Fruit fly (Drosophila melanogaster) whole organism, embryonic: Measurements from ENCODE around the gene CG8097.

Experiments used
- Abd-B ChIP-seq: fragments of 200-800 bp; sonication (Bioruptor generic); optimal IDR thresholded peaks from 2 replicates; lab custom pipeline; 2018; ENCODE audit warnings: missing biosample characterization, mild to moderate bottlenecking, missing genetic modification characterization, moderate library complexity
- Adf1 ChIP-seq: fragments of 200-800 bp; sonication (Bioruptor generic); IDR thresholded peaks from 2 replicates; pipeline ENCODE4 v1.3.6; 2022; ENCODE audit warnings: missing biosample characterization, missing genetic modification characterization
- Atf-2 ChIP-seq: fragments of 200-800 bp; sonication (Bioruptor generic); optimal IDR thresholded peaks from 2 replicates; lab custom pipeline; 2016; ENCODE audit warnings: missing biosample characterization, missing genetic modification characterization
- Atf6 ChIP-seq: fragments of 200-800 bp; sonication (Bioruptor generic); IDR thresholded peaks from 2 replicates; pipeline ENCODE4 v1.3.6; 2022; ENCODE audit warnings: missing biosample characterization, missing genetic modification characterization
- B-H1 ChIP-seq: fragments of 200-800 bp; sonication (Bioruptor generic); IDR thresholded peaks from 3 replicates; pipeline ENCODE4 v1.3.6; 2022; ENCODE audit warnings: missing biosample characterization, missing genetic modification characterization
- CG11560 ChIP-seq: fragments of 200-800 bp; sonication (Bioruptor generic); IDR thresholded peaks from 3 replicates; pipeline ENCODE4 v1.3.6; 2022; ENCODE audit warnings: missing biosample characterization, missing genetic modification characterization
- CG12155 ChIP-seq: fragments of 200-800 bp; sonication (Bioruptor generic); optimal IDR thresholded peaks from 3 replicates; lab custom pipeline; 2016; ENCODE audit warnings: missing biosample characterization, missing genetic modification characterization
- CG12236 ChIP-seq: fragments of 200-800 bp; sonication (Bioruptor generic); optimal IDR thresholded peaks from 2 replicates; lab custom pipeline; 2016; ENCODE audit warnings: missing biosample characterization, missing genetic modification characterization
- CG12942 ChIP-seq: fragments of 200-800 bp; sonication (Bioruptor generic); optimal IDR thresholded peaks from 3 replicates; lab custom pipeline; 2016; ENCODE audit warnings: missing biosample characterization, missing genetic modification characterization
- CG14965 ChIP-seq: fragments of 200-800 bp; sonication (Bioruptor generic); optimal IDR thresholded peaks from 2 replicates; lab custom pipeline; 2016; ENCODE audit warnings: missing biosample characterization, missing genetic modification characterization, borderline replicate concordance
- CG3838 ChIP-seq: fragments of 200-800 bp; sonication (Bioruptor generic); optimal IDR thresholded peaks from 3 replicates; lab custom pipeline; 2016; ENCODE audit warnings: missing biosample characterization, missing genetic modification characterization
- CG4404 ChIP-seq: fragments of 200-800 bp; sonication (Bioruptor generic); IDR thresholded peaks from 2 replicates; pipeline ENCODE4 v1.3.6; 2022; ENCODE audit warnings: missing biosample characterization, missing genetic modification characterization
- CG6175 ChIP-seq: fragments of 200-800 bp; sonication (Bioruptor generic); IDR thresholded peaks from 3 replicates; pipeline ENCODE4 v1.3.6; 2022; ENCODE audit warnings: missing biosample characterization, missing genetic modification characterization
- CG6683 ChIP-seq: fragments of 200-800 bp; sonication (Bioruptor generic); optimal IDR thresholded peaks from 2 replicates; lab custom pipeline; 2017; ENCODE audit warnings: missing biosample characterization, mild to moderate bottlenecking, missing genetic modification characterization, missing genetic modification reagents
- CG8924 ChIP-seq: fragments of 200-800 bp; optimal IDR thresholded peaks from 3 replicates; lab custom pipeline; 2019; ENCODE audit warnings: missing biosample characterization, mild to moderate bottlenecking, missing genetic modification characterization, moderate library complexity
- CTCF ChIP-seq: fragments of 200-800 bp; sonication (Bioruptor generic); optimal IDR thresholded peaks from 2 replicates; lab custom pipeline; 2017; ENCODE audit warnings: missing biosample characterization, mild to moderate bottlenecking, missing genetic modification characterization, moderate library complexity
- D19A ChIP-seq: fragments of 200-800 bp; optimal IDR thresholded peaks from 3 replicates; lab custom pipeline; 2019; ENCODE audit warnings: missing biosample characterization, mild to moderate bottlenecking, missing genetic modification characterization, moderate library complexity
- Deaf1 ChIP-seq: fragments of 200-800 bp; optimal IDR thresholded peaks from 3 replicates; lab custom pipeline; 2019; ENCODE audit warnings: missing biosample characterization, mild to moderate bottlenecking, missing genetic modification characterization, moderate library complexity
- Dip3 ChIP-seq: fragments of 200-800 bp; sonication (Bioruptor generic); optimal IDR thresholded peaks from 3 replicates; lab custom pipeline; 2016; ENCODE audit warnings: missing biosample characterization, missing genetic modification characterization
- Eip74EF ChIP-seq, 2 experiments: fragments of 200-800 bp in 1 of 2; fragments of >200 bp in 1 of 2; sonication (Bioruptor generic) in 1 of 2; optimal IDR thresholded peaks; 2 replicates each; lab custom pipeline; 2017 to 2019; ENCODE audit warnings: missing biosample characterization in 2 of 2, missing genetic modification characterization in 2 of 2, mild to moderate bottlenecking in 1 of 2, moderate library complexity in 1 of 2
- HLH4C ChIP-seq: fragments of 200-800 bp; sonication (Bioruptor generic); IDR thresholded peaks from 3 replicates; pipeline ENCODE4 v1.3.6; 2022; ENCODE audit warnings: missing biosample characterization, missing genetic modification characterization; ENCODE audit not compliant: partially characterized antibody
- HmgZ ChIP-seq: fragments of 200-800 bp; sonication (Bioruptor generic); optimal IDR thresholded peaks from 2 replicates; lab custom pipeline; 2018; ENCODE audit warnings: missing biosample characterization, mild to moderate bottlenecking, missing genetic modification characterization
- MBD-R2 ChIP-seq: fragments of 200-800 bp; sonication (Bioruptor generic); IDR thresholded peaks from 2 replicates; pipeline ENCODE4 v1.3.6; 2022; ENCODE audit warnings: missing biosample characterization, missing genetic modification characterization
- Nf-YA ChIP-seq: fragments of 200-800 bp; sonication (Bioruptor generic); IDR thresholded peaks from 2 replicates; pipeline ENCODE4 v1.3.6; 2022; ENCODE audit warnings: missing biosample characterization, missing genetic modification characterization
- Opbp ChIP-seq: fragments of 200-800 bp; sonication (Bioruptor generic); IDR thresholded peaks from 3 replicates; pipeline ENCODE4 v1.3.6; 2022; ENCODE audit warnings: missing biosample characterization, missing genetic modification characterization; ENCODE audit not compliant: partially characterized antibody
- Rx ChIP-seq: fragments of 200-800 bp; sonication (Bioruptor generic); IDR thresholded peaks from 2 replicates; pipeline ENCODE4 v1.3.6; 2022; ENCODE audit warnings: missing biosample characterization, missing genetic modification characterization
- Sin3A ChIP-seq: fragments of >200 bp; optimal IDR thresholded peaks from 2 replicates; lab custom pipeline; 2018
- Sox100B ChIP-seq: fragments of 200-800 bp; sonication (Bioruptor generic); optimal IDR thresholded peaks from 3 replicates; lab custom pipeline; 2018; ENCODE audit warnings: missing biosample characterization, mild to moderate bottlenecking, missing genetic modification characterization
- Ssrp ChIP-seq: fragments of 200-800 bp; sonication (Bioruptor generic); optimal IDR thresholded peaks from 2 replicates; lab custom pipeline; 2018; ENCODE audit warnings: missing biosample characterization, mild to moderate bottlenecking, missing genetic modification characterization, moderate library complexity
- Trl ChIP-seq, 3 experiments: fragments of >200 bp in 2 of 3; fragments of 200-800 bp in 1 of 3; sonication (Bioruptor generic) in 1 of 3; optimal IDR thresholded peaks; 2 replicates in 1 of 3; 3 replicates in 2 of 3; lab custom pipeline; 2016 to 2017; ENCODE audit warnings: missing biosample characterization in 1 of 3, missing genetic modification characterization in 1 of 3
- Xbp1 ChIP-seq: fragments of 200-800 bp; sonication (Bioruptor generic); optimal IDR thresholded peaks from 3 replicates; lab custom pipeline; 2016; ENCODE audit warnings: missing biosample characterization, mild to moderate bottlenecking, missing genetic modification characterization
- Xrp1 ChIP-seq: fragments of 200-800 bp; sonication (Bioruptor generic); IDR thresholded peaks from 2 replicates; pipeline ENCODE4 v1.3.6; 2022; ENCODE audit warnings: missing biosample characterization, missing genetic modification characterization
- amos ChIP-seq: fragments of 200-800 bp; sonication (Bioruptor generic); IDR thresholded peaks from 2 replicates; pipeline ENCODE4 v1.3.6; 2022; ENCODE audit warnings: missing biosample characterization, missing genetic modification characterization; ENCODE audit not compliant: partially characterized antibody
- ash1 ChIP-seq: fragments of 200-800 bp; sonication (Bioruptor generic); optimal IDR thresholded peaks from 2 replicates; lab custom pipeline; 2018; ENCODE audit warnings: missing biosample characterization, mild to moderate bottlenecking, missing genetic modification characterization
- bsh ChIP-seq, 2 experiments: fragments of 200-800 bp; sonication (Bioruptor generic); optimal IDR thresholded peaks; 2 replicates each; lab custom pipeline; 2017 to 2018; ENCODE audit warnings: mild to moderate bottlenecking in 2 of 2, missing biosample characterization in 2 of 2, missing genetic modification characterization in 2 of 2, moderate library complexity in 1 of 2
- caup ChIP-seq: fragments of 200-800 bp; sonication (Bioruptor generic); optimal IDR thresholded peaks from 3 replicates; lab custom pipeline; 2017; ENCODE audit warnings: missing biosample characterization, mild to moderate bottlenecking, missing genetic modification characterization, moderate library complexity; ENCODE audit not compliant: severe bottlenecking
- danr ChIP-seq: fragments of 200-800 bp; sonication (Bioruptor generic); IDR thresholded peaks from 2 replicates; pipeline ENCODE4 v1.3.6; 2022; ENCODE audit warnings: missing biosample characterization, missing genetic modification characterization
- disco-r ChIP-seq: fragments of 200-800 bp; sonication (Bioruptor generic); optimal IDR thresholded peaks from 2 replicates; lab custom pipeline; 2016; ENCODE audit warnings: missing biosample characterization, missing genetic modification characterization
- fd64A ChIP-seq: fragments of 200-800 bp; sonication (Bioruptor generic); optimal IDR thresholded peaks from 3 replicates; lab custom pipeline; 2018; ENCODE audit warnings: missing biosample characterization, mild to moderate bottlenecking, missing genetic modification characterization
- kay ChIP-seq: fragments of 200-800 bp; sonication (Bioruptor generic); optimal IDR thresholded peaks from 2 replicates; lab custom pipeline; 2016; ENCODE audit warnings: missing biosample characterization, missing genetic modification characterization
- lmd ChIP-seq: fragments of 200-800 bp; sonication (Bioruptor generic); IDR thresholded peaks from 2 replicates; pipeline ENCODE4 v1.3.6; 2022; ENCODE audit warnings: missing biosample characterization, missing genetic modification characterization
- luna ChIP-seq: fragments of 200-800 bp; sonication (Bioruptor generic); optimal IDR thresholded peaks from 2 replicates; lab custom pipeline; 2016; ENCODE audit warnings: missing biosample characterization, missing genetic modification characterization
- nau ChIP-seq: fragments of 200-800 bp; sonication (Bioruptor generic); optimal IDR thresholded peaks from 3 replicates; lab custom pipeline; 2017; ENCODE audit warnings: missing biosample characterization, mild to moderate bottlenecking, missing genetic modification characterization, missing genetic modification reagents
- oc ChIP-seq: fragments of 200-800 bp; sonication (Bioruptor generic); optimal IDR thresholded peaks from 2 replicates; lab custom pipeline; 2018; ENCODE audit warnings: missing biosample characterization, mild to moderate bottlenecking, missing genetic modification characterization, moderate library complexity
- org-1 ChIP-seq: fragments of 200-800 bp; sonication (Bioruptor generic); optimal IDR thresholded peaks from 2 replicates; lab custom pipeline; 2017; ENCODE audit warnings: missing biosample characterization, missing genetic modification characterization
- pb ChIP-seq: fragments of 200-800 bp; sonication (Bioruptor generic); optimal IDR thresholded peaks from 3 replicates; lab custom pipeline; 2016; ENCODE audit warnings: missing biosample characterization, missing genetic modification characterization
- pnt ChIP-seq: fragments of 200-800 bp; sonication (Bioruptor generic); optimal IDR thresholded peaks from 3 replicates; lab custom pipeline; 2016; ENCODE audit warnings: missing biosample characterization, missing genetic modification characterization
- psq ChIP-seq: fragments of 200-800 bp; sonication (Bioruptor generic); optimal IDR thresholded peaks from 2 replicates; lab custom pipeline; 2017; ENCODE audit warnings: missing biosample characterization, missing genetic modification characterization
- sens-2 ChIP-seq: fragments of 200-800 bp; sonication (Bioruptor generic); IDR thresholded peaks from 2 replicates; pipeline ENCODE4 v1.3.6; 2022; ENCODE audit warnings: missing biosample characterization, missing genetic modification characterization
- sisA ChIP-seq: fragments of 200-800 bp; sonication (Bioruptor generic); IDR thresholded peaks from 2 replicates; pipeline ENCODE4 v1.3.6; 2022; ENCODE audit warnings: missing biosample characterization, missing genetic modification characterization
- zfh1 ChIP-seq: fragments of 200-800 bp; sonication (Bioruptor generic); IDR thresholded peaks from 3 replicates; pipeline ENCODE4 v1.3.6; 2022; ENCODE audit warnings: missing biosample characterization, missing genetic modification characterization

The CG8097 gene

dm6 chrX:15599697-15600096 lies 16.7 kb downstream of the CG8097 start (continued):
- TF ChIP-seq Abd-B (GFP tag; lab: Kevin White, UChicago), result peak; percentile 47
- 0 out of 2 replicates have a peak, but pooled peaks have one; percentile 26 for TF ChIP-seq sens-2
- no peak for TF ChIP-seq Opbp (GFP tag; lab: Robert Waterston, UW)
- peak; percentile 65 for TF ChIP-seq zfh1
- no peak for TF ChIP-seq Atf6
- TF ChIP-seq org-1 (GFP tag; lab: Kevin White, UChicago), result peak; percentile 30
- TF ChIP-seq luna, result no peak
- TF ChIP-seq Ssrp, result peak; percentile 27
- TF ChIP-seq CG12942, result peak; percentile 42
- TF ChIP-seq MBD-R2, result no peak
- TF ChIP-seq CG12236 (GFP tag; lab: Kevin White, UChicago), result no peak
- TF ChIP-seq fd64A (GFP tag; lab: Kevin White, UChicago), result no peak
- TF ChIP-seq CG14965 (GFP tag; lab: Kevin White, UChicago), result no peak
- peak; percentile 12 for TF ChIP-seq HmgZ (tag; lab: Kevin White, UChicago)
- TF ChIP-seq kay (GFP tag; lab: Kevin White, UChicago), result peak; percentile 40
- peak; percentile 42 for TF ChIP-seq Sox100B (GFP tag; lab: Kevin White, UChicago)
- 0 out of 2 replicates have a peak, but pooled peaks have one; percentile 17 for TF ChIP-seq CG4404 (GFP tag; lab: Robert Waterston, UW)
- peak; percentile 15 for TF ChIP-seq Deaf1
- TF ChIP-seq Adf1 (GFP tag; lab: Robert Waterston, UW), result no peak
- TF ChIP-seq CG11560 (tag; lab: Robert Waterston, UW), result peak; percentile 47; the same call in 1 of the 3 replicates
- TF ChIP-seq Rx, result peak; percentile 52; the same call in 1 of the 2 replicates
- no peak for TF ChIP-seq Nf-YA (GFP tag; lab: Robert Waterston, UW)
- TF ChIP-seq danr (GFP tag; lab: Robert Waterston, UW), result peak; percentile 26; the same call in 1 of the 2 replicates
- TF ChIP-seq oc (tag; lab: Kevin White, UChicago), result peak; percentile 5
- TF ChIP-seq sisA, result peak; percentile 61
- no peak for TF ChIP-seq ash1 (GFP tag; lab: Kevin White, UChicago)
- TF ChIP-seq B-H1 (GFP tag; lab: Robert Waterston, UW), result peak; percentile 52
- TF ChIP-seq CG8924, result peak; percentile 49
- peak; percentile 23 for TF ChIP-seq Dip3 (GFP tag; lab: Kevin White, UChicago)
- TF ChIP-seq D19A (tag; lab: Kevin White, UChicago), result peak; percentile 29
- TF ChIP-seq Eip74EF (GFP tag; optimal IDR thresholded peaks at IDR 0.05; lab: Kevin White, UChicago), result no peak
- 0 out of 3 replicates have a peak, but pooled peaks have one; percentile 14 for TF ChIP-seq CG6175 (GFP tag; lab: Robert Waterston, UW)
- no peak for TF ChIP-seq HLH4C (GFP tag; lab: Robert Waterston, UW)
- TF ChIP-seq pnt (GFP tag; lab: Kevin White, UChicago), result peak; percentile 44
- no peak for TF ChIP-seq Trl (optimal IDR thresholded peaks at IDR 0.05; lab: Kevin White, UChicago)
- TF ChIP-seq Trl (GFP tag; optimal IDR thresholded peaks at IDR 0.05; lab: Kevin White, UChicago), result peak; percentile 50
- no peak for TF ChIP-seq CG6683 (GFP tag; lab: Kevin White, UChicago)
- TF ChIP-seq Atf-2 (GFP tag; lab: Kevin White, UChicago), result peak; percentile 32
- peak; percentile 14 for TF ChIP-seq CTCF (GFP tag; lab: Kevin White, UChicago)
- TF ChIP-seq amos (GFP tag; lab: Robert Waterston, UW), result no peak
- TF ChIP-seq disco-r (GFP tag; lab: Kevin White, UChicago), result no peak
- TF ChIP-seq bsh (GFP tag; optimal IDR thresholded peaks at IDR 0.05; lab: Kevin White, UChicago), result peak in 1 of 2 experiments; percentile 57
- no peak for TF ChIP-seq Sin3A (lab: Kevin White, UChicago)
- peak; percentile 66 for TF ChIP-seq lmd (GFP tag; lab: Robert Waterston, UW)
- no peak for TF ChIP-seq CG3838 (GFP tag; lab: Kevin White, UChicago)
- peak; percentile 68 for TF ChIP-seq Xbp1 (GFP tag; lab: Kevin White, UChicago)
- no peak for TF ChIP-seq pb (GFP tag; lab: Kevin White, UChicago)
- peak; percentile 25 for TF ChIP-seq CG12155 (GFP tag; lab: Kevin White, UChicago)
- no peak for TF ChIP-seq nau (GFP tag; lab: Kevin White, UChicago)
- TF ChIP-seq Xrp1 (GFP tag; lab: Robert Waterston, UW), result peak; percentile 48; the same call in 1 of the 2 replicates
- no peak for TF ChIP-seq psq (GFP tag; lab: Kevin White, UChicago)
- peak; percentile 36 for TF ChIP-seq caup (GFP tag; lab: Kevin White, UChicago)
